Fruit fly (Drosophila melanogaster): ENCODE data around the gene CG31937.
A peak's percentile ranks its signal among the peaks of the same experiment; 100 is the strongest.

Gene CG31937

dm6 chr2L:1715699-1716333, 13.9 kb upstream of the CG31937 start, which contains the start of gene frtz (continued):
- TF ChIP-seq wdn (GFP tag; IDR thresholded peaks at IDR 0.05) (0 out of 2 replicates have a peak, but pooled peaks have one; percentile 9), HLH54F (GFP tag; optimal IDR thresholded peaks at IDR 0.05) (peak; percentile 13), tup (GFP tag; optimal IDR thresholded peaks at IDR 0.05) (no peak), CG6254 (GFP tag; optimal IDR thresholded peaks at IDR 0.05) (no peak), CG8924 (tag; optimal IDR thresholded peaks at IDR 0.05) (peak; percentile 5), org-1 (GFP tag; optimal IDR thresholded peaks at IDR 0.05) (no peak), CG17829 (tag; optimal IDR thresholded peaks at IDR 0.05) (peak; percentile 29), Ets97D (GFP tag; optimal IDR thresholded peaks at IDR 0.05) (peak; percentile 46), BEAF-32 (GFP tag; optimal IDR thresholded peaks at IDR 0.05) (peak; percentile 92), CG6654 (GFP tag; optimal IDR thresholded peaks at IDR 0.05) (no peak), Elba2 (GFP tag; optimal IDR thresholded peaks at IDR 0.05) (no peak), CG14667 (GFP tag; IDR thresholded peaks at IDR 0.05) (no peak), CkIIα-i1 (GFP tag; IDR thresholded peaks at IDR 0.05) (no peak), h (optimal IDR thresholded peaks at IDR 0.05) (no peak), hth (optimal IDR thresholded peaks at IDR 0.05) (no peak), CG18764 (GFP tag; optimal IDR thresholded peaks at IDR 0.05) (no peak), Dll (GFP tag; IDR thresholded peaks at IDR 0.05; ENCODE audit: partially characterized antibody) (peak; percentile 80), CG9932 (GFP tag; IDR thresholded peaks at IDR 0.05) (peak; percentile 71), Oaz (GFP tag; IDR thresholded peaks at IDR 0.05) (no peak), Dad (GFP tag; optimal IDR thresholded peaks at IDR 0.05) (no peak), Pdp1 (GFP tag; optimal IDR thresholded peaks at IDR 0.05) (peak in 1 of 2 experiments; percentile 35), CG9817 (tag; optimal IDR thresholded peaks at IDR 0.05) (peak; percentile 9), twi (tag; optimal IDR thresholded peaks at IDR 0.05) (no peak), CG17385 (GFP tag; optimal IDR thresholded peaks at IDR 0.05) (no peak), MTF-1 (GFP tag; optimal IDR thresholded peaks at IDR 0.05; ENCODE audit: borderline replicate concordance) (no peak), CG7928 (GFP tag; optimal IDR thresholded peaks at IDR 0.05) (no peak), CG11398 (GFP tag; optimal IDR thresholded peaks at IDR 0.05) (no peak), CG34422 (GFP tag; IDR thresholded peaks at IDR 0.05) (no peak; the same call in 2 of the 3 replicates), ewg (GFP tag; optimal IDR thresholded peaks at IDR 0.05) (no peak), cwo (GFP tag; optimal IDR thresholded peaks at IDR 0.05) (no peak), Neu2 (GFP tag; optimal IDR thresholded peaks at IDR 0.05; ENCODE audit: borderline replicate concordance) (no peak), bcd (GFP tag; optimal IDR thresholded peaks at IDR 0.05) (peak; percentile 21), CG12769 (tag; optimal IDR thresholded peaks at IDR 0.05) (no peak), lmd (GFP tag; IDR thresholded peaks at IDR 0.05) (no peak), tna (GFP tag; IDR thresholded peaks at IDR 0.05; ENCODE audit: partially characterized antibody) (peak; percentile 53; the same call in 1 of the 2 replicates), CG32532 (GFP tag; IDR thresholded peaks at IDR 0.05) (peak; percentile 19; the same call in 1 of the 2 replicates), vnd (GFP tag; IDR thresholded peaks at IDR 0.05; ENCODE audit: partially characterized antibody) (peak; percentile 68), Fer2 (tag; optimal IDR thresholded peaks at IDR 0.05) (no peak), CG14860 (GFP tag; IDR thresholded peaks at IDR 0.05; ENCODE audit: partially characterized antibody) (peak; percentile 59; the same call in 2 of the 3 replicates), sug (tag; optimal IDR thresholded peaks at IDR 0.05) (peak; percentile 46), CG2712 (tag; optimal IDR thresholded peaks at IDR 0.05) (peak; percentile 6), CG18262 (tag; optimal IDR thresholded peaks at IDR 0.05) (no peak), ken (GFP tag; IDR thresholded peaks at IDR 0.05) (no peak), Antp (GFP tag; optimal IDR thresholded peaks at IDR 0.05) (no peak), CG30403 (GFP tag; optimal IDR thresholded peaks at IDR 0.05) (no peak), Atf-2 (GFP tag; optimal IDR thresholded peaks at IDR 0.05) (no peak), Lpt (GFP tag; optimal IDR thresholded peaks at IDR 0.05) (no peak), ttk (GFP tag; IDR thresholded peaks at IDR 0.05) (no peak), inv (GFP tag; IDR thresholded peaks at IDR 0.05; ENCODE audit: partially characterized antibody) (peak; percentile 83), croc (GFP tag; conservative IDR thresholded peaks at IDR 0.05) (no peak)

Measured in whole organism, embryonic.